Fruit fly (Drosophila melanogaster) Kc167 (cell line): ENCODE results near the gene CG15034.

Source experiments
- Myc ChIP-seq: fragments of >200 bp; optimal IDR thresholded peaks from 2 replicates; lab custom pipeline; 2017; ENCODE audit warnings: missing external identifiers
- Sin3A ChIP-seq: fragments of >200 bp; optimal IDR thresholded peaks from 2 replicates; lab custom pipeline; 2018; ENCODE audit warnings: missing external identifiers
- h ChIP-seq: fragments of >200 bp; optimal IDR thresholded peaks from 3 replicates; lab custom pipeline; 2018; ENCODE audit warnings: missing external identifiers
- insv ChIP-seq: fragments of >200 bp; optimal IDR thresholded peaks from 3 replicates; lab custom pipeline; 2018; ENCODE audit warnings: missing external identifiers
- psq ChIP-seq: fragments of >200 bp; optimal IDR thresholded peaks from 2 replicates; lab custom pipeline; 2017; ENCODE audit warnings: missing external identifiers
- ttk ChIP-seq: sonication (Bioruptor generic); optimal IDR thresholded peaks from 2 replicates; lab custom pipeline; 2017; ENCODE audit warnings: missing external identifiers

Gene CG15034

DNA sequence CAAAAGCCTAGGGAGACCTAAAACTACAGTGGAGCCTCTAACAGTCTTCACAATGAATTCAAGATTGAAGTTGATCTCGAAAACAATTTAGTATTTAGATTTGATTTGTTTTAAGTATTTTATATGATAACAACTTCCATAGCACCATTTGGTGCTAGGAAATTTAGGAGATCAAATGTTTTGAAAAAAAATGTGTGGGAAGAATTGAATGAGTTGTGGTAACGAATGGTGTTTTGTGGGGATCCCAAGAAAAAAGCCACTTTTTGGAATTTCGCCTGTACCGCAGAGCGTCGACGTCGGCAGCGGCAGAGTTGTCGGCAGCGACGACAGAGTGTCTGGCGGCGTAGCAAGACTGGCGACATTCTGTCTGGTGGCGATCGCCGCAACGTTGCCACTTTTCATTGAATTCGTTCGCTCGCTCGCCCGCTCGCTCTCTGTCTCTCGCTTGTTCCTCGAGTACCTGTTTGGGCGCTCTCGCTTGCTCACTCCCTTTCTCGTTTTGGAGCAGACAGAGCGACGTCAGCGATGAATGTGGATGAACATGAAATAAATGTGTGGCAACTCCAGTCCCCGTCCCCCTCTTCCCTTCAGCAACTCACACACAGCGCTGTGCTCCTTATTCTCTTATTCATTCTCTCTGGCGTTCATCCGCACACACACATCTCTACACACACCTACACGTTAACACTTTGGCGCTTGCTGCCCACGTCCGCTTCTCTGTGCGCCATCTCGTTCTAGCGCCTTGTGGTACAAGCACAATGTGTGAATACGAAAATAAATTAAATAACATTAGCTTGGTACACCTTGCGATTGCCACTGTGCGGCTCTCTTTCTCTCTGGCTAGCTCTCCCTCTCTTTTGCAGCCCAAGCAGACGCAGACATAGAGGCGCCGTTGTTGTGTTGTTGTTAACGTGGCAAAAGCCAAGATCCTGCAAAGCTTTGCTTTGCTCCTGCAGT is 47.6 kb downstream of the CG15034 start:
- no peak for TF ChIP-seq ttk (lab: Kevin White, UChicago)
- TF ChIP-seq insv (lab: Kevin White, UChicago) = no peak
- no peak for TF ChIP-seq h (lab: Kevin White, UChicago)
- TF ChIP-seq Sin3A (lab: Kevin White, UChicago) = no peak
- TF ChIP-seq Myc (lab: Kevin White, UChicago) = no peak
- no peak for TF ChIP-seq psq (lab: Kevin White, UChicago)

DNA sequence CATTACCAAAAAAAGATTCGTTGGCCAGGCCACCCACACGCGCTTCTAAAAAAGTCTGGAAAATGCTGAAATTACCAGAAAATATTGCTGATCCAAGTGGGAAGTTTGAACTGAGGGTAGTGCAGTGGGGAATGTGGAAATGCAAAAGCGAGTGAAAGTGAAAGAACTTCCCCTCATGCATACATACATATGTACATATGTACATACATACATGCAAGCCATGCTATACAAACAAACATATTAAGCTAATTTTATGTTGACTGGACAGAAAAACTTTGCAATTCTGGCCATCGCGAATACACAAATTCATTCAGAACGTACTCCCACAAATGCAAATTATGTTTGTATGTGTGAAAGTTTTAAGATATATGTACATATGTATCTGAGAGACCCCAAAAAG is 49.0 kb downstream of the CG15034 start:
- no peak for TF ChIP-seq psq (lab: Kevin White, UChicago)

DNA sequence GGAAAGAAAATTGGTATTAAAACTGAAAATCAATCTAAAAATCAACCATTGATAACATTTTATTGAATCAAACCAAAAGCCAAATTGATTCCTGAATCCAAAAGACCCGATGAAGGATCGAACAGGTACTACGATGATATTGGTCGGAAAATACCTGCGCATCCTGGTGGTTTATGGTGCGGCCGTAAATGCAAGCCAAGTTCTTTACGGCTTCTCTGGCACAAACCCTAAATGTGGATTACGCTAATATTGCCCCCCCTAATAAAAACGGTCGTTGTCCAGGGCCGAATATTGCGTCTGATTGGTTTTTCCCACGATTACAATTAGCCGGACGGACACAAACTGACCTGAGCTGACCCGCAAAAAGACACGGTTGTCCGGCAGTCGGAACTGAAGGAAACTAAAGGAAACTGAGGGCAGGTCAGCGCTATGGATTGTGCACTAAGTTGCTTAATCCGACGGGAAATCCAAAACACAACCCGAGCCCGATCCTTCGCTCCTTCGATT is 50.5 kb downstream of the CG15034 start:
- no peak for TF ChIP-seq psq (lab: Kevin White, UChicago)
- TF ChIP-seq Sin3A (lab: Kevin White, UChicago) = no peak
- no peak for TF ChIP-seq Myc (lab: Kevin White, UChicago)
- no peak for TF ChIP-seq insv (lab: Kevin White, UChicago)
- TF ChIP-seq ttk (lab: Kevin White, UChicago) = no peak
- TF ChIP-seq h (lab: Kevin White, UChicago) = no peak
